Worm (Caenorhabditis elegans): ENCODE results near the gene Y73F8A.20.

DNA sequence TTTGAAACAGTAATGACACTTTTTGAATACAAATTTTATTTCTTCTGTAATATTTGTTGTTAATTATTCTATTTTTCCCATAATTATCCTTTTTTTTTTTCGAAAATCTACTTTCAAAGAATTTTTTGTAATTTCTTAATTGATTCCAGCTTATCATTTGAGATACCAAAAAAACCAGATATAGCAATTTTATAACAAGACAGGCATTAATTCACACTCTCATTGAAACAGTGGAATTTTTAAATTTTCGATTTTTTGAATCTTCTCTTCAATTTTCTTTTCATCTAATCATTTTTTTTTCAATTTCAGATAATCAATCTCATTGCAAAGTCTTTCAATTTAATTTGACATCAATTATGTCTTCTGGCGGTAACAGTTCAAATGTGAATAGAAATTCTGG is 21.7 kb downstream of the Y73F8A.20 start, which contains the start of gene nhr-5:
- TF ChIP-seq W03F9.2 (tag; optimal IDR thresholded peaks at IDR 0.05) = no peak
- TF ChIP-seq him-1 (tag; optimal IDR thresholded peaks at IDR 0.05) = no peak
- TF ChIP-seq dao-5 (tag; optimal IDR thresholded peaks at IDR 0.05) = no peak

Data from whole organism, L4/young adult.